Worm (Caenorhabditis elegans): Measurements from ENCODE around the gene F55B11.6.

Gene F55B11.6

DNA sequence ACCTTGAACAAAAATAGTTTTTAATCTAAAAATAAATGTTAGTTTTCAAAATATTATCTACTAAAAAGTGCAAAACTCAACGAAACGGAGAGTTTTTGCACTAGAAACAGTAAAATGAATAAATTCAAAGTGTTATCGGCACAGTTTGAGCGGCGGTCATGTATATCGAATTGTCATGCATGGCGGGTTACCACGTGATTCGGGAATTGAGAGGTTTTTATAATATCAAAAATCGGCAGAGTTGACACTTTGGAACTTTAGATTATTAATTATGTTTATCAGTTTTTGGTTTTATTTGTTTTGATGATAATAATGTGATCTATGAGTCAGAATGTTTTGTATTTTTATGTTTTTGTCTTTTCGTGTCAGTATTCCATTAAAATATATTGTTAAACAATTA lies 3.6 kb downstream of the F55B11.6 start:
- TF ChIP-seq unc-62 (GFP tag; optimal IDR thresholded peaks at IDR 0.05) (peak; percentile 48), F49E8.2 (tag; optimal IDR thresholded peaks at IDR 0.05; ENCODE audit: insufficient read depth) (no peak), nhr-80 (tag; optimal IDR thresholded peaks at IDR 0.05) (peak; percentile 68), let-607 (tag; optimal IDR thresholded peaks at IDR 0.05) (peak in 1 of 2 experiments; percentile 50), zim-3 (tag; optimal IDR thresholded peaks at IDR 0.05) (no peak)

DNA sequence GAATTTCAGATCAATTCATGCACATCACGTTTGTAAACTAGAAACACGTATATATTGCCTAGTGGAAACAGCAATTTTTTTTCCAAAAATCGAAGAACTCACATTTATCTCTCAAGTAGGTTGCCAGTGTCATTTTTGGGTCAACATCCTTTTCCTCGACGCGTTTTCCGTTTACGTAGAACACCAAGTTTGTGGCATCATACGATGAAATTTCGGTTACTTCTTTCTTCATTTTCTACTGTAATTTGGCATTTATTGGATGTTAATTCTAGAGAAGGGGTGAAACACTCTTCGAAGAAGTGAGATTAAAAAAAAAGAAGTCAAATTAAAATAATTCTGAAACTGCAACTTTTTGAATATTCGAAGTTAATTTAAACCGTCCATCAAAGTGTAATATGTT lies 4.4 kb downstream of the F55B11.6 start, which contains the start of gene xdh-1:
Gene xdh-1, minus strand, starts transcription at position 240 of the 400 bp plus-strand sequence.
- TF ChIP-seq snpc-4 (GFP tag; optimal IDR thresholded peaks at IDR 0.05) (no peak), snpc-4 (tag; optimal IDR thresholded peaks at IDR 0.05) (peak in 1 of 4 experiments; percentile 18), him-1 (tag; optimal IDR thresholded peaks at IDR 0.05) (no peak)

DNA sequence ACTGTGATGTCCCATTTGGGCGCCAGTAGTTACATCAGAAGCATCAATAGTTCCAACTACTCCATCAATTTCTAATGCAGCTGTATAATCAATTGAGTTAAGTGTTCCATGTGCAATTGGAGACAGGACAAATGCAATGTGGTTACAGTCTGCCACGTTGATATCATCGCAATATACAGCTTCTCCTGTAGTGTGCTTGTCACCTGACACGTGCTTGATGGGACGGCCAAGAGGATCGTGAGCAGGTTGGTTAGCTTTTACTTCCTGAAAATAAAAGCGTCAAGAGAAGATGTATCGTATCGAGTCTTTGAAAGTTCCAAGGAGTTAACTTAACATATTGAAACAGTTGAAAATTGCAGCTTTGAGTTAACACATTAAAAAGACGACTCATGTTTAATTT lies 8.5 kb downstream of the F55B11.6 start:
- TF ChIP-seq cebp-1 (GFP tag; IDR thresholded peaks at IDR 0.05): no peak
- TF ChIP-seq cebp-1 (tag; optimal IDR thresholded peaks at IDR 0.05): no peak
- TF ChIP-seq C06A6.2 (GFP tag; conservative IDR thresholded peaks at IDR 0.05): no peak
- TF ChIP-seq ztf-28 (GFP tag; IDR thresholded peaks at IDR 0.05): no peak
- peak; percentile 71; the same call in 1 of the 2 replicates for TF ChIP-seq attf-6 (GFP tag; IDR thresholded peaks at IDR 0.05)
- TF ChIP-seq egl-18 (GFP tag; IDR thresholded peaks at IDR 0.05): no peak
- no peak for TF ChIP-seq Y53G8AR.9 (GFP tag; conservative IDR thresholded peaks at IDR 0.05)

DNA sequence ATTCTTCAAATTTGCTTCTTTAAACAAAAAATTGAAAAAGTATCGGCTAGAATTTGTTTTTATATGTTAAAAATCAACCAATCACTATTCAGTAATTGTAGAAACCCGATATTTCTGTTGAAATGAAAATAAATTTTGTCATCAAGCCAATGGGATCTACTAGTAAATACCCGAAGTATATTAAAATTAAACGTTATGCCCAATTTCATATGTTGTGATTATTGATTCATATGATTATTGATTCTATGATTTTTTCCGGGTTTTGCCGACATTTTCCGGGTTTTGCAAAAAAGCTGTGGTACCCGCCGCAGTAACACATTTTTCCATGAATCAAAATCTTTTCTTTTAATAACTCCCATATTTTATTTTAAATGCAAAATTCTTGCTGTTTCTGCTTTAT lies 21.5 kb downstream of the F55B11.6 start:
- TF ChIP-seq ztf-28 (GFP tag; IDR thresholded peaks at IDR 0.05) (no peak), nhr-179 (tag; optimal IDR thresholded peaks at IDR 0.05) (no peak), F33H1.4 (GFP tag; IDR thresholded peaks at IDR 0.05) (no peak), K11D2.4 (GFP tag; IDR thresholded peaks at IDR 0.05) (no peak), unc-62 (GFP tag; optimal IDR thresholded peaks at IDR 0.05) (no peak), F57A8.1 (GFP tag; optimal IDR thresholded peaks at IDR 0.05) (no peak), ceh-91 (GFP tag; IDR thresholded peaks at IDR 0.05) (no peak), nfya-1 (tag; optimal IDR thresholded peaks at IDR 0.05; ENCODE audit: borderline replicate concordance, insufficient read depth) (no peak), tbx-9 (tag; optimal IDR thresholded peaks at IDR 0.05; ENCODE audit: borderline replicate concordance) (no peak), C17E4.6 (GFP tag; IDR thresholded peaks at IDR 0.05) (no peak), dox-1 (GFP tag; IDR thresholded peaks at IDR 0.05) (no peak), B0261.1 (tag; optimal IDR thresholded peaks at IDR 0.05) (no peak), lsl-1 (GFP tag; optimal IDR thresholded peaks at IDR 0.05) (no peak), F22D6.2 (tag; optimal IDR thresholded peaks at IDR 0.05) (no peak), lin-35 (GFP tag; optimal IDR thresholded peaks at IDR 0.05) (no peak), tbp1 (GFP tag; optimal IDR thresholded peaks at IDR 0.05) (no peak), ztf-3 (GFP tag; optimal IDR thresholded peaks at IDR 0.05) (no peak), fkh-3 (tag; optimal IDR thresholded peaks at IDR 0.05) (no peak)

DNA sequence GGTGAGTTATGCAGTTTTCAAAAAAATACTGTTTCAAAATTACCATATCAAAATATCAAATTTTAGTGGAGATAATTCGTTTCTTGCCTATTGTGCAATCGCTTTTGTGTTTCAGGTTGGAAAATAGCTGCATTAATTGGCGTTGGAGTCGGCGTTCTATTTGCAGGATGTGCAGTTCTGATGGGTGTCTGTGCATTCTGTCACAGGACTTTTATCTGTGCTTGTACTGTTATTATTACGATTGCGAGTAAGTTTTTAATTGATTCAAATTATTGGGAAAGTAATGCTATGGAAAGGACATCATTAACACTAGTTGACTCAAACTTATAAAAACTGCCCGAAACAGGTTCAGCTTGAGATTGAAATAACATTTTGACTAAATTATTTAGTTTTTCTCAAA lies 22.2 kb downstream of the F55B11.6 start:
- no peak for TF ChIP-seq ceh-100 (GFP tag; IDR thresholded peaks at IDR 0.05)
- TF ChIP-seq attf-6 (GFP tag; IDR thresholded peaks at IDR 0.05): peak; percentile 68; the same call in 1 of the 2 replicates
